Worm (Caenorhabditis elegans): ENCODE data around the gene F35D2.6.

ce11 chrII:7537603-7538230 lies 39.8 kb upstream of the F35D2.6 start, which contains the start of gene nfi-1:
- TF ChIP-seq snpc-4 (tag; optimal IDR thresholded peaks at IDR 0.05): peak; percentile 66
- TF ChIP-seq hmg-11 (tag; optimal IDR thresholded peaks at IDR 0.05): no peak
- peak; percentile 68 for TF ChIP-seq lin-15B (tag; optimal IDR thresholded peaks at IDR 0.05)
- no peak for TF ChIP-seq ztf-11 (tag; optimal IDR thresholded peaks at IDR 0.05)
- no peak for TF ChIP-seq R02D3.7 (tag; optimal IDR thresholded peaks at IDR 0.05)
- no peak for TF ChIP-seq elt-1 (tag; optimal IDR thresholded peaks at IDR 0.05)
- no peak for TF ChIP-seq eor-1 (tag; optimal IDR thresholded peaks at IDR 0.05)
- TF ChIP-seq unc-62 (GFP tag; optimal IDR thresholded peaks at IDR 0.05): no peak
- no peak for TF ChIP-seq nhr-237 (tag; optimal IDR thresholded peaks at IDR 0.05)
- no peak for TF ChIP-seq nhr-67 (tag; optimal IDR thresholded peaks at IDR 0.05)
- TF ChIP-seq fos-1 (tag; optimal IDR thresholded peaks at IDR 0.05): no peak

Data from whole organism, L3 larva.